Worm (Caenorhabditis elegans) whole organism, L4 larva: ENCODE measurements around the gene idpb-2.

Source experiments
- F10B5.3 ChIP-seq: sonication (generic microtip); optimal IDR thresholded peaks from 2 replicates; lab custom pipeline; 2016; ENCODE audit warnings: mild to moderate bottlenecking, missing genetic modification characterization, missing compliant biosample characterization
- F37D6.2 ChIP-seq: sonication (generic microtip); optimal IDR thresholded peaks from 2 replicates; lab custom pipeline; 2016; ENCODE audit warnings: mild to moderate bottlenecking, missing genetic modification characterization, missing compliant biosample characterization
- R02D3.7 ChIP-seq: fragments of 150-350 bp; sonication (generic microtip); optimal IDR thresholded peaks from 3 replicates; lab custom pipeline; 2014; ENCODE audit warnings: missing biosample characterization, missing genetic modification characterization
- Y75B8A.6 ChIP-seq: fragments of 200-800 bp; sonication (Bioruptor generic); IDR thresholded peaks from 2 replicates; pipeline ENCODE4 v1.3.6; 2022; ENCODE audit warnings: missing genetic modification reagents, missing genetic modification characterization, missing compliant biosample characterization
- ZK546.5 ChIP-seq, 2 experiments: sonication (generic microtip); optimal IDR thresholded peaks; 2 replicates each; lab custom pipeline; 2017; ENCODE audit warnings: missing biosample characterization in 2 of 2, missing genetic modification characterization in 2 of 2
- aha-1 ChIP-seq: fragments of 150-350 bp; peaks from one replicate; lab custom pipeline; 2014; ENCODE audit warnings: missing biosample characterization, missing genetic modification characterization
- aly-2 ChIP-seq: sonication (generic microtip); optimal IDR thresholded peaks from 2 replicates; lab custom pipeline; 2018; ENCODE audit warnings: missing biosample characterization, missing genetic modification characterization
- arid-1 ChIP-seq: fragments of 200-800 bp; sonication (Bioruptor generic); conservative IDR thresholded peaks from 2 replicates; pipeline ENCODE4 v1.3.6; 2022; ENCODE audit warnings: missing genetic modification reagents, missing genetic modification characterization, missing compliant biosample characterization
- ceh-44 ChIP-seq: fragments of 200-800 bp; sonication (Bioruptor generic); IDR thresholded peaks from 2 replicates; pipeline ENCODE4 v1.3.6; 2022; ENCODE audit warnings: missing genetic modification reagents, missing genetic modification characterization, missing compliant biosample characterization
- ceh-62 ChIP-seq: sonication (generic microtip); optimal IDR thresholded peaks from 2 replicates; lab custom pipeline; 2017; ENCODE audit warnings: missing biosample characterization, missing genetic modification characterization
- daf-12 ChIP-seq: fragments of 150-350 bp; optimal IDR thresholded peaks from 2 replicates; lab custom pipeline; 2014; ENCODE audit warnings: missing biosample characterization, missing genetic modification reagents, missing genetic modification characterization
- daf-16 ChIP-seq, 3 experiments: sonication (generic microtip); optimal IDR thresholded peaks; 2 replicates each; lab custom pipeline; 2016 to 2017; ENCODE audit warnings: missing genetic modification characterization in 3 of 3, missing genetic modification reagents in 3 of 3, mild to moderate bottlenecking in 2 of 3, missing compliant biosample characterization in 2 of 3, missing biosample characterization in 1 of 3, moderate library complexity in 1 of 3
- dmd-9 ChIP-seq: fragments of 200-800 bp; sonication (Bioruptor generic); IDR thresholded peaks from 2 replicates; pipeline ENCODE4 v1.3.6; 2022; ENCODE audit warnings: missing genetic modification reagents, missing genetic modification characterization, missing compliant biosample characterization
- dpl-1 ChIP-seq: fragments of 150-350 bp; optimal IDR thresholded peaks from 2 replicates; lab custom pipeline; 2014; ENCODE audit warnings: missing biosample characterization, missing genetic modification reagents, missing genetic modification characterization
- dve-1 ChIP-seq: sonication (generic microtip); optimal IDR thresholded peaks from 2 replicates; lab custom pipeline; 2017; ENCODE audit warnings: antibody characterized with exemption, mild to moderate bottlenecking, missing genetic modification characterization, missing compliant biosample characterization; ENCODE audit not compliant: insufficient read depth
- fkh-10 ChIP-seq: fragments of 150-350 bp; optimal IDR thresholded peaks from 2 replicates; lab custom pipeline; 2014; ENCODE audit warnings: missing biosample characterization, missing genetic modification reagents, missing genetic modification characterization
- fos-1 ChIP-seq: fragments of 150-350 bp; optimal IDR thresholded peaks from 2 replicates; lab custom pipeline; 2014; ENCODE audit warnings: missing biosample characterization, missing genetic modification characterization
- hif-1 ChIP-seq, 2 experiments: sonication (generic microtip); optimal IDR thresholded peaks; 2 replicates each; lab custom pipeline; 2016 to 2017; ENCODE audit warnings: missing compliant biosample characterization in 2 of 2, missing genetic modification characterization in 2 of 2, missing genetic modification reagents in 2 of 2, missing genotype in 2 of 2, mild to moderate bottlenecking in 1 of 2
- hlh-11 ChIP-seq: fragments of 200-800 bp; sonication (Bioruptor generic); optimal IDR thresholded peaks from 2 replicates; lab custom pipeline; 2018; ENCODE audit warnings: mild to moderate bottlenecking, missing genetic modification characterization, missing compliant biosample characterization
- lim-7 ChIP-seq: fragments of 200-800 bp; sonication (Bioruptor generic); IDR thresholded peaks from 2 replicates; pipeline ENCODE4 v1.3.6; 2022; ENCODE audit warnings: missing genetic modification characterization, missing compliant biosample characterization
- lin-13 ChIP-seq: fragments of 150-350 bp; optimal IDR thresholded peaks from 2 replicates; lab custom pipeline; 2014; ENCODE audit warnings: missing biosample characterization, missing genetic modification reagents, missing genetic modification characterization
- lin-15B ChIP-seq: fragments of 150-350 bp; sonication (generic microtip); optimal IDR thresholded peaks from 3 replicates; lab custom pipeline; 2014; ENCODE audit warnings: missing biosample characterization, missing genetic modification characterization
- lin-29 ChIP-seq: fragments of 200-800 bp; sonication (Bioruptor generic); IDR thresholded peaks from 2 replicates; pipeline ENCODE4 v1.3.6; 2022; ENCODE audit warnings: missing genetic modification reagents, missing genetic modification characterization, missing compliant biosample characterization
- lin-38 ChIP-seq: fragments of 200-800 bp; sonication (Bioruptor generic); IDR thresholded peaks from 2 replicates; pipeline ENCODE4 v1.3.6; 2022; ENCODE audit warnings: missing genetic modification reagents, missing genetic modification characterization, missing compliant biosample characterization
- lsy-2 ChIP-seq, 2 experiments: fragments of 150-350 bp in 1 of 2; sonication (generic microtip) in 1 of 2; optimal IDR thresholded peaks; 2 replicates each; lab custom pipeline; 2014 to 2017; ENCODE audit warnings: missing biosample characterization in 2 of 2, missing genetic modification characterization in 2 of 2
- madf-9 ChIP-seq: fragments of 200-800 bp; sonication (Bioruptor generic); conservative IDR thresholded peaks from 2 replicates; pipeline ENCODE4 v1.3.6; 2022; ENCODE audit warnings: missing genetic modification reagents, missing genetic modification characterization, missing compliant biosample characterization
- mdt-29 ChIP-seq: fragments of 200-800 bp; sonication (Bioruptor generic); IDR thresholded peaks from 2 replicates; pipeline ENCODE4 v1.3.6; 2022; ENCODE audit warnings: missing genetic modification reagents, missing genetic modification characterization, missing compliant biosample characterization
- mep-1 ChIP-seq: fragments of 150-350 bp; sonication (generic microtip); optimal IDR thresholded peaks from 3 replicates; lab custom pipeline; 2014; ENCODE audit warnings: missing biosample characterization, missing genetic modification characterization
- mxl-3 ChIP-seq: fragments of 200-800 bp; sonication (Bioruptor generic); optimal IDR thresholded peaks from 2 replicates; lab custom pipeline; 2018; ENCODE audit warnings: mild to moderate bottlenecking, missing genetic modification characterization, missing compliant biosample characterization
- nhr-10 ChIP-seq: fragments of 150-350 bp; optimal IDR thresholded peaks from 2 replicates; lab custom pipeline; 2014; ENCODE audit warnings: missing biosample characterization, missing genetic modification characterization
- nhr-11 ChIP-seq: fragments of 150-350 bp; optimal IDR thresholded peaks from 2 replicates; lab custom pipeline; 2014; ENCODE audit warnings: missing biosample characterization, missing genetic modification characterization
- nhr-237 ChIP-seq: sonication (generic microtip); optimal IDR thresholded peaks from 2 replicates; lab custom pipeline; 2017; ENCODE audit warnings: missing biosample characterization, missing genetic modification characterization
- nhr-41 ChIP-seq: fragments of 200-800 bp; sonication (Bioruptor generic); IDR thresholded peaks from 2 replicates; pipeline ENCODE4 v1.3.6; 2022; ENCODE audit warnings: missing genetic modification reagents, missing genetic modification characterization, missing compliant biosample characterization
- nhr-48 ChIP-seq: sonication (generic microtip); optimal IDR thresholded peaks from 2 replicates; lab custom pipeline; 2016; ENCODE audit warnings: mild to moderate bottlenecking, missing genetic modification characterization, missing compliant biosample characterization
- nhr-77 ChIP-seq: fragments of 150-350 bp; optimal IDR thresholded peaks from 2 replicates; lab custom pipeline; 2014; ENCODE audit warnings: missing biosample characterization, missing genetic modification characterization
- saeg-2 ChIP-seq: fragments of 200-800 bp; sonication (Bioruptor generic); IDR thresholded peaks from 2 replicates; pipeline ENCODE4 v1.3.6; 2022; ENCODE audit warnings: missing genetic modification reagents, missing genetic modification characterization, missing compliant biosample characterization
- set-16 ChIP-seq: fragments of 200-800 bp; sonication (Bioruptor generic); IDR thresholded peaks from 2 replicates; pipeline ENCODE4 v1.3.6; 2022; ENCODE audit warnings: missing genetic modification reagents, missing genetic modification characterization, missing compliant biosample characterization
- snpc-1.2 ChIP-seq: fragments of 200-800 bp; sonication (Bioruptor generic); IDR thresholded peaks from 2 replicates; pipeline ENCODE4 v1.3.6; 2022; ENCODE audit warnings: missing genetic modification reagents, missing genetic modification characterization, missing compliant biosample characterization
- unc-62 ChIP-seq, 3 experiments: fragments of 150-350 bp in 1 of 3; sonication (generic microtip); optimal IDR thresholded peaks in 2 of 3; peaks in 1 of 3; 1 replicate in 1 of 3; 2 replicates in 2 of 3; lab custom pipeline; 2014 to 2017; ENCODE audit warnings: missing biosample characterization in 3 of 3, missing genetic modification characterization in 3 of 3, missing genetic modification reagents in 3 of 3, missing genotype in 1 of 3
- zag-1 ChIP-seq: fragments of 150-350 bp; optimal IDR thresholded peaks from 2 replicates; lab custom pipeline; 2014; ENCODE audit warnings: missing biosample characterization, missing genetic modification characterization

The idpb-2 gene

DNA sequence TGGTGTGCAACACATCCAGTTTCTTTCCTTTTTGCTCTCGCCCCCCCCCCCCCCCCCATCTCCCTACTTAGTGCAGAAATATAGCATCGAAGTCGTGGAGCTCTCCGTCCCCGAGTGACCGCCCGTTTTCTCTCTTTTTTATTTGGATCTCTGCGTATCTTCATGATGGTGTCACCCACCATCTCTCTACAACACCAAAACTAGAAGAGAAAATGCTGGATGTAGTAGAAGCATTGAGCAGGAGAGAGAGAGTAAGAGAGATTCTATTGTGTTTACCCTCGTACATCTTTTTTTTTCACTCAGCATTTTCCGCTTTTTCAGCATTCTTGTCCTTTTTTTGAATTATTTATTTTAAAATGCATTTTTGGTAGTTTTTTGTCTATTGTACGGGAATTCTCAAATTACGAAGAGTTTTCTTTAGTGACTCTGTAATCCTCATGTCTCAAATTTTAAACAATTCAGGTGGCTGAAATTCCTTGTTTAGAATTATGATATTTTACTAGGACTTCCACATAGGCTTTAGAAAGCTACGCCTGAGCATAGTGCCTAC lies 27.0 kb downstream of the idpb-2 start:
- peak in 1 of 2 experiments; percentile 85 for TF ChIP-seq unc-62 (GFP tag; optimal IDR thresholded peaks at IDR 0.05 in 1 of 2; lab: Kevin White, UChicago)
- no peak for TF ChIP-seq unc-62 (tag; optimal IDR thresholded peaks at IDR 0.05; lab: Kevin White, UChicago)
- peak; percentile 9 for TF ChIP-seq fkh-10 (GFP tag; lab: Kevin White, UChicago)
- TF ChIP-seq dpl-1, result no peak
- peak in 1 of 2 experiments; percentile 38 for TF ChIP-seq lsy-2 (tag; optimal IDR thresholded peaks at IDR 0.05; lab: Kevin White, UChicago)
- TF ChIP-seq lim-7 (GFP tag; lab: Robert Waterston, UW), result no peak

DNA sequence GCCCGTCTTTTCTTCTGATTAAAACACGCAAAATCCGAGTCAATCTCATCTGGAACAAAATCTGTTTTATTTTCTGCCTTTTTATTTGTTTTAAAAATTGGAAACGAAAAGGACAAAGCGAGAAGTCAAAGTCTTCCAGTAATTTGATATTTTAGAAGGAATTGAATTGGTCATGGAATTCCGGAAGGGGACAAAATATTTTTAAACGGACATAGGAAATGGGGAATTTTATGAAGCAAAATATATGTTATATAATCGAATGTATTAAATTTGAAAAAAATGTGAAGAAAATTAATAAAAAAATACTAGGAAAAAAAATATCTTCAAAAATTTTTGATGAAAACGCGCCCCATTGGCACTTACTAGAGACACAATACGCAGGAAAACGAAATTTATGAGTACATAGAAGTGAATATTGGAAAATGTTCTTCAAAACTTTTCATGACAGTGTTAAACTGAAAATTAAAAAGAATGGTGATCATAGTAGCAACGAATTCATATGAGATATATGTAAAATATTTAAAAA lies 28.7 kb downstream of the idpb-2 start, which contains the start of gene F33G12.7:
Gene F33G12.7 (minus strand): TSS at position 51 of the 526 bp plus-strand sequence.
- TF ChIP-seq lsy-2 (tag; optimal IDR thresholded peaks at IDR 0.05; lab: Kevin White, UChicago) (peak in 1 of 2 experiments; percentile 33), nhr-48 (tag; lab: Kevin White, UChicago) (no peak), lin-38 (GFP tag; lab: Robert Waterston, UW) (peak; percentile 31; the same call in 1 of the 2 replicates), nhr-10 (tag; lab: Kevin White, UChicago) (no peak), lin-29 (GFP tag; lab: Robert Waterston, UW) (no peak), daf-12 (tag; lab: Kevin White, UChicago) (no peak)

- TF ChIP-seq nhr-48 (tag; lab: Kevin White, UChicago), result no peak
- 0 out of 2 replicates have a peak, but pooled peaks have one; percentile 3 for TF ChIP-seq snpc-1.2
- TF ChIP-seq nhr-11, result no peak
- TF ChIP-seq dmd-9 (GFP tag; lab: Robert Waterston, UW), result no peak
- TF ChIP-seq nhr-237, result no peak
- no peak for TF ChIP-seq nhr-77
- peak in 1 of 2 experiments; percentile 40 for TF ChIP-seq lsy-2 (tag; optimal IDR thresholded peaks at IDR 0.05; lab: Kevin White, UChicago)
- TF ChIP-seq set-16 (GFP tag; lab: Robert Waterston, UW), result no peak
- no peak for TF ChIP-seq zag-1 (tag; lab: Kevin White, UChicago)
- TF ChIP-seq fos-1, result no peak
- no peak for TF ChIP-seq madf-9
- peak; percentile 21 for TF ChIP-seq dpl-1
- peak; percentile 33 for TF ChIP-seq lin-38 (GFP tag; lab: Robert Waterston, UW)
- TF ChIP-seq daf-16 (GFP tag; optimal IDR thresholded peaks at IDR 0.05; lab: Kevin White, UChicago), result no peak
- TF ChIP-seq daf-16 (tag; optimal IDR thresholded peaks at IDR 0.05; lab: Kevin White, UChicago), result no peak
- no peak for TF ChIP-seq lin-15B (tag; lab: Kevin White, UChicago)
- TF ChIP-seq hlh-11, result no peak
- TF ChIP-seq F37D6.2 (tag; lab: Kevin White, UChicago), result no peak
- no peak for TF ChIP-seq ZK546.5 (tag; optimal IDR thresholded peaks at IDR 0.05; lab: Kevin White, UChicago)
- no peak for TF ChIP-seq hif-1 (tag; optimal IDR thresholded peaks at IDR 0.05; lab: Kevin White, UChicago)
Measured at ce11 chrII:5039912-5040311, 29.5 kb downstream of the idpb-2 start, which contains the start of gene golg-2. Gene golg-2 (minus strand): TSS chrII:5040091.

- TF ChIP-seq arid-1 (GFP tag; lab: Robert Waterston, UW) (0 out of 2 replicates have a peak, but pooled peaks have one; percentile 29), nhr-41 (GFP tag; lab: Robert Waterston, UW) (no peak), ceh-62 (tag; lab: Kevin White, UChicago) (no peak), lin-38 (GFP tag; lab: Robert Waterston, UW) (no peak), unc-62 (GFP tag; optimal IDR thresholded peaks at IDR 0.05 in 1 of 2; lab: Kevin White, UChicago) (peak in 1 of 2 experiments; percentile 85), unc-62 (tag; optimal IDR thresholded peaks at IDR 0.05; lab: Kevin White, UChicago) (no peak), mdt-29 (GFP tag; lab: Robert Waterston, UW) (no peak), mxl-3 (GFP tag; lab: Kevin White, UChicago) (no peak), lin-15B (tag; lab: Kevin White, UChicago) (no peak)
Measured at ce11 chrII:5036128-5036527, 33.3 kb downstream of the idpb-2 start, which contains the start of gene lrr-1. Gene lrr-1 (minus strand): TSS chrII:5036439.

DNA sequence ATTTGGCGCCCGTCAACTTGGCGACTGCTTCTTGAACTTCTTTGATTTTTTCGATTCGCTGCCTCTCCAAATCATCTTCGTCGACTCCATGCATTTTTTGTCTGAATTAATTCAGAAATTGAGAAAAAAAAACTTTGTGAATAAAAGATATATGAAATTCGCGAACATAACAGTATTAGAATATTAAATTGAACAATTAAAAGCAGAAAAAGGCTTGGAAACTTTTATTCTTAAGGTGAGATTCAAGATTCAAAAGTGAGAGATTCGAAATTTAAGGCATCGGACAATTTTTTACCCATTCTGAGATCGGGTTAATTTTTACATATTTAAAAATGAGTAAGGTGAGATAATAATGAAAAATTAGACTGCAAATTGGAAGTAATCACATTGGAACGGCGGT lies 35.5 kb downstream of the idpb-2 start, which contains the start of gene F33G12.3:
Gene F33G12.3 (minus strand): TSS at position 101 of the 400 bp plus-strand sequence.
- TF ChIP-seq dve-1 (tag; lab: Kevin White, UChicago), result no peak
- no peak for TF ChIP-seq aly-2 (tag; lab: Kevin White, UChicago)
- no peak for TF ChIP-seq R02D3.7
- no peak for TF ChIP-seq nhr-77
- no peak for TF ChIP-seq lin-13 (GFP tag; lab: Kevin White, UChicago)
- TF ChIP-seq ZK546.5 (tag; optimal IDR thresholded peaks at IDR 0.05; lab: Kevin White, UChicago), result no peak
- TF ChIP-seq F10B5.3 (tag; lab: Kevin White, UChicago), result no peak
- TF ChIP-seq aha-1 (tag; lab: Kevin White, UChicago), result no peak
- no peak for TF ChIP-seq mep-1 (tag; lab: Kevin White, UChicago)
- no peak for TF ChIP-seq saeg-2 (GFP tag; lab: Robert Waterston, UW)
- no peak for TF ChIP-seq ceh-44 (GFP tag; lab: Robert Waterston, UW)
- TF ChIP-seq F37D6.2 (tag; lab: Kevin White, UChicago), result no peak
- TF ChIP-seq Y75B8A.6 (GFP tag; lab: Robert Waterston, UW), result no peak
- no peak for TF ChIP-seq snpc-1.2
